Worm (Caenorhabditis elegans) whole organism, L4 larva: ENCODE measurements around the gene H06I04.6.

Experiments
- D1046.2 ChIP-seq: fragments of 200-800 bp; sonication (Bioruptor generic); IDR thresholded peaks from 2 replicates; pipeline ENCODE4 v1.3.6; 2022; ENCODE audit warnings: missing genetic modification characterization, missing compliant biosample characterization
- F49E8.2 ChIP-seq: sonication (generic microtip); optimal IDR thresholded peaks from 2 replicates; lab custom pipeline; 2016; ENCODE audit warnings: missing compliant biosample characterization, mild to moderate bottlenecking, missing genetic modification characterization, borderline replicate concordance
- T26A8.4 ChIP-seq: fragments of 200-800 bp; sonication (Bioruptor generic); IDR thresholded peaks from 2 replicates; pipeline ENCODE4 v1.3.6; 2022; ENCODE audit warnings: missing genetic modification characterization, missing compliant biosample characterization
- Y105C5A.15 ChIP-seq: fragments of 200-800 bp; sonication (Bioruptor generic); IDR thresholded peaks from 2 replicates; pipeline ENCODE4 v1.3.6; 2022; ENCODE audit warnings: missing genetic modification characterization, missing compliant biosample characterization
- Y75B8A.6 ChIP-seq: fragments of 200-800 bp; sonication (Bioruptor generic); IDR thresholded peaks from 2 replicates; pipeline ENCODE4 v1.3.6; 2022; ENCODE audit warnings: missing genetic modification reagents, missing genetic modification characterization, missing compliant biosample characterization
- aha-1 ChIP-seq: fragments of 150-350 bp; peaks from one replicate; lab custom pipeline; 2014; ENCODE audit warnings: missing biosample characterization, missing genetic modification characterization
- arid-1 ChIP-seq: fragments of 200-800 bp; sonication (Bioruptor generic); conservative IDR thresholded peaks from 2 replicates; pipeline ENCODE4 v1.3.6; 2022; ENCODE audit warnings: missing genetic modification reagents, missing genetic modification characterization, missing compliant biosample characterization
- ceh-28 ChIP-seq: fragments of 150-350 bp; optimal IDR thresholded peaks from 2 replicates; lab custom pipeline; 2014; ENCODE audit warnings: missing biosample characterization, missing genetic modification reagents, missing genetic modification characterization
- ceh-32 ChIP-seq: sonication (generic microtip); optimal IDR thresholded peaks from 2 replicates; lab custom pipeline; 2016; ENCODE audit warnings: mild to moderate bottlenecking, missing genetic modification characterization, missing compliant biosample characterization; ENCODE audit not compliant: poor library complexity
- ceh-44 ChIP-seq: fragments of 200-800 bp; sonication (Bioruptor generic); IDR thresholded peaks from 2 replicates; pipeline ENCODE4 v1.3.6; 2022; ENCODE audit warnings: missing genetic modification reagents, missing genetic modification characterization, missing compliant biosample characterization
- daf-12 ChIP-seq: fragments of 150-350 bp; optimal IDR thresholded peaks from 2 replicates; lab custom pipeline; 2014; ENCODE audit warnings: missing biosample characterization, missing genetic modification reagents, missing genetic modification characterization
- daf-16 ChIP-seq, 3 experiments: sonication (generic microtip); optimal IDR thresholded peaks; 2 replicates each; lab custom pipeline; 2016 to 2017; ENCODE audit warnings: missing genetic modification characterization in 3 of 3, missing genetic modification reagents in 3 of 3, mild to moderate bottlenecking in 2 of 3, missing compliant biosample characterization in 2 of 3, missing biosample characterization in 1 of 3, moderate library complexity in 1 of 3
- daf-8 ChIP-seq: fragments of 200-800 bp; sonication (Bioruptor generic); IDR thresholded peaks from 2 replicates; pipeline ENCODE4 v1.3.6; 2022; ENCODE audit warnings: missing genetic modification characterization, missing compliant biosample characterization
- dmd-6 ChIP-seq: fragments of 200-800 bp; sonication (Bioruptor generic); IDR thresholded peaks from 2 replicates; pipeline ENCODE4 v1.3.6; 2022; ENCODE audit warnings: missing genetic modification reagents, missing genetic modification characterization, missing compliant biosample characterization
- dmd-9 ChIP-seq: fragments of 200-800 bp; sonication (Bioruptor generic); IDR thresholded peaks from 2 replicates; pipeline ENCODE4 v1.3.6; 2022; ENCODE audit warnings: missing genetic modification reagents, missing genetic modification characterization, missing compliant biosample characterization
- dpl-1 ChIP-seq: fragments of 150-350 bp; optimal IDR thresholded peaks from 2 replicates; lab custom pipeline; 2014; ENCODE audit warnings: missing biosample characterization, missing genetic modification reagents, missing genetic modification characterization
- duxl-1 ChIP-seq: sonication (generic microtip); optimal IDR thresholded peaks from 2 replicates; lab custom pipeline; 2016; ENCODE audit warnings: mild to moderate bottlenecking, missing genetic modification characterization, moderate library complexity, missing compliant biosample characterization; ENCODE audit not compliant: poor library complexity
- dve-1 ChIP-seq: sonication (generic microtip); optimal IDR thresholded peaks from 2 replicates; lab custom pipeline; 2017; ENCODE audit warnings: antibody characterized with exemption, mild to moderate bottlenecking, missing genetic modification characterization, missing compliant biosample characterization; ENCODE audit not compliant: insufficient read depth
- fos-1 ChIP-seq: fragments of 150-350 bp; optimal IDR thresholded peaks from 2 replicates; lab custom pipeline; 2014; ENCODE audit warnings: missing biosample characterization, missing genetic modification characterization
- hif-1 ChIP-seq, 2 experiments: sonication (generic microtip); optimal IDR thresholded peaks; 2 replicates each; lab custom pipeline; 2016 to 2017; ENCODE audit warnings: missing compliant biosample characterization in 2 of 2, missing genetic modification characterization in 2 of 2, missing genetic modification reagents in 2 of 2, missing genotype in 2 of 2, mild to moderate bottlenecking in 1 of 2
- hlh-11 ChIP-seq: fragments of 200-800 bp; sonication (Bioruptor generic); optimal IDR thresholded peaks from 2 replicates; lab custom pipeline; 2018; ENCODE audit warnings: mild to moderate bottlenecking, missing genetic modification characterization, missing compliant biosample characterization
- hlh-30 ChIP-seq: sonication (generic microtip); optimal IDR thresholded peaks from 2 replicates; lab custom pipeline; 2017; ENCODE audit warnings: antibody characterized with exemption, mild to moderate bottlenecking, missing genetic modification characterization, missing compliant biosample characterization; ENCODE audit not compliant: insufficient read depth
- hmg-1.1 ChIP-seq: fragments of 200-800 bp; sonication (Bioruptor generic); IDR thresholded peaks from 2 replicates; pipeline ENCODE4 v1.3.6; 2022; ENCODE audit warnings: missing genetic modification reagents, missing genetic modification characterization, missing compliant biosample characterization
- lim-7 ChIP-seq: fragments of 200-800 bp; sonication (Bioruptor generic); IDR thresholded peaks from 2 replicates; pipeline ENCODE4 v1.3.6; 2022; ENCODE audit warnings: missing genetic modification characterization, missing compliant biosample characterization
- lin-13 ChIP-seq: fragments of 150-350 bp; optimal IDR thresholded peaks from 2 replicates; lab custom pipeline; 2014; ENCODE audit warnings: missing biosample characterization, missing genetic modification reagents, missing genetic modification characterization
- lin-29 ChIP-seq: fragments of 200-800 bp; sonication (Bioruptor generic); IDR thresholded peaks from 2 replicates; pipeline ENCODE4 v1.3.6; 2022; ENCODE audit warnings: missing genetic modification reagents, missing genetic modification characterization, missing compliant biosample characterization
- lin-39 ChIP-seq: fragments of 150-350 bp; optimal IDR thresholded peaks from 2 replicates; lab custom pipeline; 2014; ENCODE audit warnings: missing biosample characterization, missing genetic modification reagents, missing genetic modification characterization
- lsy-2 ChIP-seq, 2 experiments: fragments of 150-350 bp in 1 of 2; sonication (generic microtip) in 1 of 2; optimal IDR thresholded peaks; 2 replicates each; lab custom pipeline; 2014 to 2017; ENCODE audit warnings: missing biosample characterization in 2 of 2, missing genetic modification characterization in 2 of 2
- mdl-1 ChIP-seq, 2 experiments: fragments of 150-350 bp in 1 of 2; sonication (generic microtip) in 1 of 2; optimal IDR thresholded peaks; 2 replicates each; lab custom pipeline; 2014 to 2017; ENCODE audit warnings: missing biosample characterization in 2 of 2, missing genetic modification characterization in 2 of 2
- mep-1 ChIP-seq: fragments of 150-350 bp; sonication (generic microtip); optimal IDR thresholded peaks from 3 replicates; lab custom pipeline; 2014; ENCODE audit warnings: missing biosample characterization, missing genetic modification characterization
- mes-2 ChIP-seq: sonication (generic microtip); optimal IDR thresholded peaks from 2 replicates; lab custom pipeline; 2016; ENCODE audit warnings: missing genotype, mild to moderate bottlenecking, missing genetic modification characterization, missing compliant biosample characterization; ENCODE audit not compliant: poor library complexity, severe bottlenecking
- mxl-2 ChIP-seq: fragments of 200-800 bp; sonication (Bioruptor generic); conservative IDR thresholded peaks from 2 replicates; pipeline ENCODE4 v1.3.6; 2022; ENCODE audit warnings: missing genetic modification reagents, missing genetic modification characterization, missing compliant biosample characterization
- mxl-3 ChIP-seq: fragments of 200-800 bp; sonication (Bioruptor generic); optimal IDR thresholded peaks from 2 replicates; lab custom pipeline; 2018; ENCODE audit warnings: mild to moderate bottlenecking, missing genetic modification characterization, missing compliant biosample characterization
- nhr-11 ChIP-seq: fragments of 150-350 bp; optimal IDR thresholded peaks from 2 replicates; lab custom pipeline; 2014; ENCODE audit warnings: missing biosample characterization, missing genetic modification characterization
- nhr-25 ChIP-seq: sonication (generic microtip); optimal IDR thresholded peaks from 2 replicates; lab custom pipeline; 2017; ENCODE audit warnings: missing genetic modification characterization, mild to moderate bottlenecking, missing compliant biosample characterization, antibody characterized with exemption, moderate library complexity, borderline replicate concordance; ENCODE audit not compliant: insufficient read depth
- nhr-28 ChIP-seq: fragments of 150-350 bp; optimal IDR thresholded peaks from 2 replicates; lab custom pipeline; 2014; ENCODE audit warnings: missing biosample characterization, missing genetic modification characterization
- nhr-48 ChIP-seq: sonication (generic microtip); optimal IDR thresholded peaks from 2 replicates; lab custom pipeline; 2016; ENCODE audit warnings: mild to moderate bottlenecking, missing genetic modification characterization, missing compliant biosample characterization
- nhr-6 ChIP-seq: fragments of 150-350 bp; optimal IDR thresholded peaks from 2 replicates; lab custom pipeline; 2014; ENCODE audit warnings: missing biosample characterization, missing genetic modification characterization
- nhr-77 ChIP-seq: fragments of 150-350 bp; optimal IDR thresholded peaks from 2 replicates; lab custom pipeline; 2014; ENCODE audit warnings: missing biosample characterization, missing genetic modification characterization
- php-3 ChIP-seq: fragments of 200-800 bp; sonication (Bioruptor generic); IDR thresholded peaks from 2 replicates; pipeline ENCODE4 v1.3.6; 2022; ENCODE audit warnings: missing genetic modification reagents, missing genetic modification characterization, missing compliant biosample characterization
- rbr-2 ChIP-seq: sonication (generic microtip); optimal IDR thresholded peaks from 2 replicates; lab custom pipeline; 2016; ENCODE audit warnings: missing genotype, missing genetic modification characterization, missing compliant biosample characterization
- skn-1 ChIP-seq: fragments of 150-350 bp; optimal IDR thresholded peaks from 2 replicates; lab custom pipeline; 2014; ENCODE audit warnings: missing biosample characterization, missing genetic modification characterization
- snpc-1.2 ChIP-seq: fragments of 200-800 bp; sonication (Bioruptor generic); IDR thresholded peaks from 2 replicates; pipeline ENCODE4 v1.3.6; 2022; ENCODE audit warnings: missing genetic modification reagents, missing genetic modification characterization, missing compliant biosample characterization
- tra-1 ChIP-seq: fragments of 200-800 bp; sonication (Bioruptor generic); IDR thresholded peaks from 2 replicates; pipeline ENCODE4 v1.3.6; 2022; ENCODE audit warnings: missing genetic modification reagents, missing genetic modification characterization, missing compliant biosample characterization
- unc-130 ChIP-seq: sonication (generic microtip); optimal IDR thresholded peaks from 2 replicates; lab custom pipeline; 2016; ENCODE audit warnings: missing genetic modification reagents, missing genetic modification characterization, missing compliant biosample characterization
- unc-62 ChIP-seq, 3 experiments: fragments of 150-350 bp in 1 of 3; sonication (generic microtip); optimal IDR thresholded peaks in 2 of 3; peaks in 1 of 3; 1 replicate in 1 of 3; 2 replicates in 2 of 3; lab custom pipeline; 2014 to 2017; ENCODE audit warnings: missing biosample characterization in 3 of 3, missing genetic modification characterization in 3 of 3, missing genetic modification reagents in 3 of 3, missing genotype in 1 of 3
- zfp-3 ChIP-seq: fragments of 200-800 bp; sonication (Bioruptor generic); conservative IDR thresholded peaks from 2 replicates; pipeline ENCODE4 v1.3.6; 2022; ENCODE audit warnings: missing genetic modification reagents, missing genetic modification characterization, missing compliant biosample characterization
- zip-2 ChIP-seq: fragments of 150-350 bp; optimal IDR thresholded peaks from 2 replicates; lab custom pipeline; 2014; ENCODE audit warnings: missing biosample characterization, missing genetic modification characterization

The H06I04.6 gene

DNA sequence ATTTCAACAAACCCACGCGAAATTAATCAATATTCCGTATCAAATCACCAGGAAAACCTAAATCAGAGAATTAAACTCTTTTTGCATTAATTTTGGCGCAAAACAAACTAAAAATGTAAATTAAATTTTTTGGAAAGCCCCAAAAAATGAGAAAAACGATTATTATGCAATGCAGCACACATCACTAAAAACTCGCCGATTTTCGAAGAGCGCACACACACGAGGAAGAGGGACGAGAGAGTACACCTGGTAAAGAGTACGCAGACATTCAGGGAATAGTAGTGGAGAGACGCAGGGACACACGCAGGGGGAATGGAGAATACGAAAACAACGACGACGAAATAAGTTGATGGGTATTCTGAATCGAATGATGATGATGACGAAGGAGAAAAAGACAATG is 28.2 kb downstream of the H06I04.6 start:
- TF ChIP-seq ceh-44 (GFP tag; lab: Robert Waterston, UW) = no peak
- TF ChIP-seq hlh-30 (tag; lab: Kevin White, UChicago) = peak; percentile 90
- TF ChIP-seq dve-1 (tag; lab: Kevin White, UChicago) = peak; percentile 63
- peak in 1 of 2 experiments; percentile 93 for TF ChIP-seq unc-62 (GFP tag; optimal IDR thresholded peaks at IDR 0.05 in 1 of 2; lab: Kevin White, UChicago)
- TF ChIP-seq unc-62 (tag; optimal IDR thresholded peaks at IDR 0.05; lab: Kevin White, UChicago) = no peak
- TF ChIP-seq nhr-6 (tag; lab: Kevin White, UChicago) = no peak
- peak; percentile 89 to 96 for TF ChIP-seq mdl-1 (tag; optimal IDR thresholded peaks at IDR 0.05; lab: Kevin White, UChicago)
- peak; percentile 47 for TF ChIP-seq dmd-6
- TF ChIP-seq F49E8.2 (tag; lab: Kevin White, UChicago) = no peak
- no peak for TF ChIP-seq zip-2 (tag; lab: Kevin White, UChicago)
- no peak for TF ChIP-seq arid-1
- no peak for TF ChIP-seq fos-1 (tag; lab: Kevin White, UChicago)
- TF ChIP-seq mes-2 (tag; lab: Kevin White, UChicago) = peak; percentile 23
- TF ChIP-seq daf-16 (GFP tag; optimal IDR thresholded peaks at IDR 0.05; lab: Kevin White, UChicago) = no peak
- TF ChIP-seq daf-16 (tag; optimal IDR thresholded peaks at IDR 0.05; lab: Kevin White, UChicago) = peak; percentile 30
- TF ChIP-seq rbr-2 (tag; lab: Kevin White, UChicago) = peak; percentile 50
- peak; percentile 76 for TF ChIP-seq hlh-11 (tag; lab: Kevin White, UChicago)
- TF ChIP-seq nhr-11 (tag; lab: Kevin White, UChicago) = peak; percentile 39
- TF ChIP-seq mep-1 (tag; lab: Kevin White, UChicago) = peak; percentile 78
- no peak for TF ChIP-seq dmd-9 (GFP tag; lab: Robert Waterston, UW)
- TF ChIP-seq aha-1 (tag; lab: Kevin White, UChicago) = peak; percentile 89
- TF ChIP-seq skn-1 (tag; lab: Kevin White, UChicago) = no peak
- peak; percentile 59; the same call in 1 of the 2 replicates for TF ChIP-seq hmg-1.1 (GFP tag; lab: Robert Waterston, UW)
- no peak for TF ChIP-seq Y105C5A.15 (GFP tag; lab: Robert Waterston, UW)
- peak; percentile 45 for TF ChIP-seq nhr-28
- peak in 1 of 2 experiments; percentile 40 for TF ChIP-seq hif-1 (tag; optimal IDR thresholded peaks at IDR 0.05; lab: Kevin White, UChicago)
- TF ChIP-seq mxl-3 (GFP tag; lab: Kevin White, UChicago) = peak; percentile 57
- TF ChIP-seq lsy-2 (tag; optimal IDR thresholded peaks at IDR 0.05; lab: Kevin White, UChicago) = peak in 1 of 2 experiments; percentile 60
- no peak for TF ChIP-seq php-3 (GFP tag; lab: Robert Waterston, UW)
- peak; percentile 13 for TF ChIP-seq nhr-48
- no peak for TF ChIP-seq D1046.2
- peak; percentile 19 for TF ChIP-seq dpl-1

DNA sequence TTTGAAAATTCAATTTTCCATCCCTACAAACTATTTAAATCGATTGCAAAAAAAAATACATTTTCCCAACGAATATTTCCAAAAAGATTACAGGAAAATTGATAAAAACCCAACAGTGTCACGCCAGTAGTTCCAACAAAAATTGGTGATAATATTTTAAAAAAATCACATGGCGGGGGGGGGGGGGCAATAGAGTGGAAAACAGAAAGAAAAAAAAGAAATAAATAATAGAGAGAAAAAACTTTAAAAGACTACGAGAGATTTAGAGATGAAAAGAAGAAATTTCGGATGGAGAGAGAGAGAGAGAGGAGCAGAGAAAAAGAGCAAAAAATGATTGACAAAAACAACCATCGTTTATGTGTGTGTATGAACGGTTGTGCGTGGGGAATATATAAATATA is 29.7 kb downstream of the H06I04.6 start:
- TF ChIP-seq mes-2 (tag; lab: Kevin White, UChicago) (peak; percentile 22), lsy-2 (tag; optimal IDR thresholded peaks at IDR 0.05; lab: Kevin White, UChicago) (peak in 1 of 2 experiments; percentile 19), tra-1 (GFP tag; lab: Robert Waterston, UW) (no peak), lim-7 (GFP tag; lab: Robert Waterston, UW) (no peak), lin-39 (tag; lab: Kevin White, UChicago) (no peak), nhr-28 (peak; percentile 26), lin-13 (GFP tag; lab: Kevin White, UChicago) (no peak), hlh-30 (tag; lab: Kevin White, UChicago) (peak; percentile 63), dve-1 (tag; lab: Kevin White, UChicago) (peak; percentile 22), lin-29 (GFP tag; lab: Robert Waterston, UW) (no peak), daf-12 (tag; lab: Kevin White, UChicago) (no peak), ceh-28 (tag; lab: Kevin White, UChicago) (no peak), duxl-1 (tag; lab: Kevin White, UChicago) (no peak), nhr-77 (no peak), rbr-2 (tag; lab: Kevin White, UChicago) (no peak), nhr-25 (tag; lab: Kevin White, UChicago) (no peak), Y75B8A.6 (GFP tag; lab: Robert Waterston, UW) (no peak), unc-130 (GFP tag; lab: Kevin White, UChicago) (no peak), T26A8.4 (GFP tag; lab: Robert Waterston, UW) (no peak), daf-8 (no peak), ceh-32 (tag; lab: Kevin White, UChicago) (no peak), snpc-1.2 (no peak), mxl-2 (GFP tag; lab: Robert Waterston, UW) (no peak), hif-1 (tag; optimal IDR thresholded peaks at IDR 0.05; lab: Kevin White, UChicago) (no peak), zfp-3 (GFP tag; lab: Robert Waterston, UW) (no peak)
